Fruit fly (Drosophila melanogaster) whole organism, embryonic: ENCODE data around the gene Acp32CD.
A peak's percentile ranks its signal among the peaks of the same experiment; 100 is the strongest.

Source experiments
- ATbp ChIP-seq: fragments of 200-800 bp; sonication (Bioruptor generic); optimal IDR thresholded peaks from 2 replicates; lab custom pipeline; 2017; ENCODE audit warnings: missing biosample characterization, mild to moderate bottlenecking, missing genetic modification characterization, missing genetic modification reagents
- CG10654 ChIP-seq: fragments of 200-800 bp; sonication (Bioruptor generic); optimal IDR thresholded peaks from 2 replicates; lab custom pipeline; 2016; ENCODE audit warnings: missing biosample characterization, missing genetic modification characterization
- CG11093 ChIP-seq: fragments of 200-800 bp; sonication (Bioruptor generic); IDR thresholded peaks from 3 replicates; pipeline ENCODE4 v1.3.6; 2022; ENCODE audit warnings: missing biosample characterization, missing genetic modification characterization
- CG11456 ChIP-seq: fragments of 200-800 bp; sonication (Bioruptor generic); IDR thresholded peaks from 3 replicates; pipeline ENCODE4 v1.3.6; 2022; ENCODE audit warnings: missing biosample characterization, missing genetic modification characterization
- CG12071 ChIP-seq: fragments of 200-800 bp; sonication (Bioruptor generic); optimal IDR thresholded peaks from 3 replicates; lab custom pipeline; 2018; ENCODE audit warnings: missing biosample characterization, mild to moderate bottlenecking, missing genetic modification characterization
- CG12942 ChIP-seq: fragments of 200-800 bp; sonication (Bioruptor generic); optimal IDR thresholded peaks from 3 replicates; lab custom pipeline; 2016; ENCODE audit warnings: missing biosample characterization, missing genetic modification characterization
- CG13775 ChIP-seq: fragments of 200-800 bp; sonication (Bioruptor generic); optimal IDR thresholded peaks from 3 replicates; lab custom pipeline; 2017; ENCODE audit warnings: missing biosample characterization, mild to moderate bottlenecking, missing genetic modification characterization
- CG15514 ChIP-seq: fragments of 200-800 bp; sonication (Bioruptor generic); optimal IDR thresholded peaks from 3 replicates; lab custom pipeline; 2017; ENCODE audit warnings: missing biosample characterization, missing genetic modification characterization, mild to moderate bottlenecking, moderate library complexity, missing genetic modification reagents
- CG15601 ChIP-seq: fragments of 200-800 bp; sonication (Bioruptor generic); optimal IDR thresholded peaks from 3 replicates; lab custom pipeline; 2019; ENCODE audit warnings: missing biosample characterization, mild to moderate bottlenecking, missing genetic modification characterization, moderate library complexity
- CG1647 ChIP-seq: fragments of 200-800 bp; sonication (Bioruptor generic); optimal IDR thresholded peaks from 3 replicates; lab custom pipeline; 2016; ENCODE audit warnings: missing biosample characterization, missing genetic modification characterization
- CG16779 ChIP-seq: fragments of 200-800 bp; sonication (Bioruptor generic); IDR thresholded peaks from 2 replicates; pipeline ENCODE4 v1.3.6; 2022; ENCODE audit warnings: missing biosample characterization, missing genetic modification characterization
- CG17802 ChIP-seq: fragments of 200-800 bp; sonication (Bioruptor generic); optimal IDR thresholded peaks from 2 replicates; lab custom pipeline; 2018; ENCODE audit warnings: missing biosample characterization, mild to moderate bottlenecking, missing genetic modification characterization, moderate library complexity
- CG18619 ChIP-seq: fragments of 200-800 bp; sonication (Bioruptor generic); optimal IDR thresholded peaks from 3 replicates; lab custom pipeline; 2017; ENCODE audit warnings: missing biosample characterization, mild to moderate bottlenecking, missing genetic modification characterization
- CG2116 ChIP-seq: fragments of 200-800 bp; sonication (Bioruptor generic); optimal IDR thresholded peaks from 3 replicates; lab custom pipeline; 2018; ENCODE audit warnings: missing biosample characterization, mild to moderate bottlenecking, missing genetic modification characterization
- CG30403 ChIP-seq: fragments of 200-800 bp; sonication (Bioruptor generic); optimal IDR thresholded peaks from 3 replicates; lab custom pipeline; 2016; ENCODE audit warnings: missing biosample characterization, missing genetic modification characterization
- CG31441 ChIP-seq: fragments of 200-800 bp; sonication (Bioruptor generic); IDR thresholded peaks from 2 replicates; pipeline ENCODE4 v1.3.6; 2022; ENCODE audit warnings: missing biosample characterization, missing genetic modification characterization
- CG5953 ChIP-seq: fragments of 200-800 bp; sonication (Bioruptor generic); IDR thresholded peaks from 2 replicates; pipeline ENCODE4 v1.3.6; 2022; ENCODE audit warnings: missing biosample characterization, missing genetic modification characterization
- CG7271 ChIP-seq: fragments of 200-800 bp; sonication (Bioruptor generic); optimal IDR thresholded peaks from 2 replicates; lab custom pipeline; 2018; ENCODE audit warnings: missing biosample characterization, mild to moderate bottlenecking, missing genetic modification characterization, moderate library complexity
- CG9609 ChIP-seq: fragments of 200-800 bp; sonication (Bioruptor generic); optimal IDR thresholded peaks from 3 replicates; lab custom pipeline; 2016; ENCODE audit warnings: missing biosample characterization, missing genetic modification characterization
- D ChIP-seq, 2 experiments: fragments of 200-800 bp in 1 of 2; fragments of >200 bp in 1 of 2; sonication (Bioruptor generic) in 1 of 2; optimal IDR thresholded peaks; 2 replicates in 1 of 2; 3 replicates in 1 of 2; lab custom pipeline; 2017; ENCODE audit warnings: mild to moderate bottlenecking in 1 of 2, missing biosample characterization in 1 of 2, missing genetic modification characterization in 1 of 2, missing genetic modification reagents in 1 of 2
- Dad ChIP-seq: fragments of 200-800 bp; sonication (Bioruptor generic); optimal IDR thresholded peaks from 3 replicates; lab custom pipeline; 2016; ENCODE audit warnings: missing biosample characterization, missing genetic modification characterization
- Dref ChIP-seq: fragments of 200-800 bp; sonication (Bioruptor generic); IDR thresholded peaks from 2 replicates; pipeline ENCODE4 v1.3.6; 2022; ENCODE audit warnings: missing biosample characterization, missing genetic modification characterization
- Gug ChIP-seq: fragments of 200-800 bp; sonication (Bioruptor generic); IDR thresholded peaks from 4 replicates; pipeline ENCODE4 v1.3.6; 2022; ENCODE audit warnings: missing biosample characterization, missing genetic modification characterization
- HmgD ChIP-seq: fragments of 200-800 bp; sonication (Bioruptor generic); optimal IDR thresholded peaks from 3 replicates; lab custom pipeline; 2016; ENCODE audit warnings: missing biosample characterization, missing genetic modification characterization
- Hr51 ChIP-seq, 2 experiments: fragments of 200-800 bp; sonication (Bioruptor generic); optimal IDR thresholded peaks; 2 replicates in 1 of 2; 3 replicates in 1 of 2; lab custom pipeline; 2016 to 2018; ENCODE audit warnings: missing biosample characterization in 2 of 2, missing genetic modification characterization in 2 of 2, mild to moderate bottlenecking in 1 of 2, moderate library complexity in 1 of 2
- MESR4 ChIP-seq: fragments of 200-800 bp; sonication (Bioruptor generic); optimal IDR thresholded peaks from 2 replicates; lab custom pipeline; 2018; ENCODE audit warnings: missing biosample characterization, mild to moderate bottlenecking, missing genetic modification characterization, moderate library complexity
- NC2α ChIP-seq: fragments of 200-800 bp; sonication (Bioruptor generic); optimal IDR thresholded peaks from 2 replicates; lab custom pipeline; 2016; ENCODE audit warnings: missing biosample characterization, missing genetic modification characterization
- Neu2 ChIP-seq: fragments of 200-800 bp; sonication (Bioruptor generic); optimal IDR thresholded peaks from 3 replicates; lab custom pipeline; 2016; ENCODE audit warnings: missing biosample characterization, missing genetic modification characterization, borderline replicate concordance
- Spps ChIP-seq: fragments of 200-800 bp; sonication (Bioruptor generic); optimal IDR thresholded peaks from 2 replicates; lab custom pipeline; 2018; ENCODE audit warnings: missing biosample characterization, mild to moderate bottlenecking, missing genetic modification characterization
- Usf ChIP-seq: fragments of 200-800 bp; sonication (Bioruptor generic); optimal IDR thresholded peaks from 2 replicates; lab custom pipeline; 2017; ENCODE audit warnings: missing genotype, missing biosample characterization, missing genetic modification characterization
- Xrp1 ChIP-seq: fragments of 200-800 bp; sonication (Bioruptor generic); IDR thresholded peaks from 2 replicates; pipeline ENCODE4 v1.3.6; 2022; ENCODE audit warnings: missing biosample characterization, missing genetic modification characterization
- ac ChIP-seq: fragments of 200-800 bp; sonication (Bioruptor generic); optimal IDR thresholded peaks from 3 replicates; lab custom pipeline; 2017; ENCODE audit warnings: missing biosample characterization, mild to moderate bottlenecking, missing genetic modification characterization
- ara ChIP-seq: fragments of 200-800 bp; sonication (Bioruptor generic); IDR thresholded peaks from 2 replicates; pipeline ENCODE4 v1.3.6; 2022; ENCODE audit warnings: missing biosample characterization, missing genetic modification characterization
- cg ChIP-seq: fragments of 200-800 bp; sonication (Bioruptor generic); optimal IDR thresholded peaks from 3 replicates; lab custom pipeline; 2019; ENCODE audit warnings: missing biosample characterization, mild to moderate bottlenecking, missing genetic modification characterization, moderate library complexity
- chif ChIP-seq, 2 experiments: fragments of 200-800 bp; sonication (Bioruptor generic); optimal IDR thresholded peaks; 3 replicates each; lab custom pipeline; 2016; ENCODE audit warnings: missing biosample characterization in 2 of 2, missing genetic modification characterization in 2 of 2
- dimm ChIP-seq: fragments of 200-800 bp; sonication (Bioruptor generic); IDR thresholded peaks from 2 replicates; pipeline ENCODE4 v1.3.6; 2022; ENCODE audit warnings: missing biosample characterization, missing genetic modification characterization
- eve ChIP-seq, 2 experiments: fragments of >200 bp; optimal IDR thresholded peaks; 2 replicates each; lab custom pipeline; 2017; ENCODE audit warnings: missing biosample characterization in 2 of 2, missing genetic modification characterization in 2 of 2
- fd102C ChIP-seq: fragments of 200-800 bp; sonication (Bioruptor generic); optimal IDR thresholded peaks from 2 replicates; lab custom pipeline; 2018; ENCODE audit warnings: missing biosample characterization, mild to moderate bottlenecking, missing genetic modification characterization, moderate library complexity
- gce ChIP-seq: fragments of 200-800 bp; sonication (Bioruptor generic); IDR thresholded peaks from 3 replicates; pipeline ENCODE4 v1.3.6; 2022; ENCODE audit warnings: missing biosample characterization, missing genetic modification characterization
- gt ChIP-seq: fragments of 200-800 bp; sonication (Bioruptor generic); IDR thresholded peaks from 2 replicates; pipeline ENCODE4 v1.3.6; 2022; ENCODE audit warnings: missing biosample characterization, missing genetic modification characterization
- jigr1 ChIP-seq: fragments of 200-800 bp; sonication (Bioruptor generic); IDR thresholded peaks from 3 replicates; pipeline ENCODE4 v1.3.6; 2022; ENCODE audit warnings: missing biosample characterization, missing genetic modification characterization
- nerfin-2 ChIP-seq: fragments of 200-800 bp; sonication (Bioruptor generic); IDR thresholded peaks from 2 replicates; pipeline ENCODE4 v1.3.6; 2022; ENCODE audit warnings: missing biosample characterization, missing genetic modification characterization; ENCODE audit not compliant: partially characterized antibody
- sna ChIP-seq: fragments of 200-800 bp; sonication (Bioruptor generic); IDR thresholded peaks from 2 replicates; pipeline ENCODE4 v1.3.6; 2022; ENCODE audit warnings: missing biosample characterization, missing genetic modification characterization; ENCODE audit not compliant: partially characterized antibody
- sqz ChIP-seq: fragments of 200-800 bp; sonication (Bioruptor generic); optimal IDR thresholded peaks from 3 replicates; lab custom pipeline; 2018; ENCODE audit warnings: missing biosample characterization, mild to moderate bottlenecking, missing genetic modification characterization
- tgo ChIP-seq: fragments of 200-800 bp; sonication (Bioruptor generic); IDR thresholded peaks from 3 replicates; pipeline ENCODE4 v1.3.6; 2022; ENCODE audit warnings: missing biosample characterization, missing genetic modification characterization
- trem ChIP-seq: fragments of 200-800 bp; optimal IDR thresholded peaks from 3 replicates; lab custom pipeline; 2019; ENCODE audit warnings: missing biosample characterization, mild to moderate bottlenecking, missing genetic modification characterization, moderate library complexity
- vfl ChIP-seq: fragments of 200-800 bp; sonication (Bioruptor generic); optimal IDR thresholded peaks from 2 replicates; lab custom pipeline; 2016; ENCODE audit warnings: missing biosample characterization, missing genetic modification characterization

The Acp32CD gene

dm6 chr2L:11034495-11034894 is 19.1 kb downstream of the Acp32CD start, which contains the start of gene CG18666:
CG18666 (plus strand) TSS chr2L:11034795.
- TF ChIP-seq jigr1 (GFP tag; lab: Robert Waterston, UW) = no peak
- no peak for TF ChIP-seq gce
- no peak for TF ChIP-seq CG30403 (GFP tag; lab: Kevin White, UChicago)
- TF ChIP-seq CG13775 = no peak
- no peak for TF ChIP-seq CG12942
- no peak for TF ChIP-seq ara (GFP tag; lab: Robert Waterston, UW)
- no peak for TF ChIP-seq CG11456 (GFP tag; lab: Robert Waterston, UW)

- no peak for TF ChIP-seq CG16779 (GFP tag; lab: Robert Waterston, UW)
- no peak for TF ChIP-seq fd102C (GFP tag; lab: Kevin White, UChicago)
- peak; percentile 39; the same call in 2 of the 3 replicates for TF ChIP-seq tgo (GFP tag; lab: Robert Waterston, UW)
- TF ChIP-seq CG9609 (GFP tag; lab: Kevin White, UChicago) = peak; percentile 11
- peak; percentile 24 for TF ChIP-seq Usf
- no peak for TF ChIP-seq CG7271 (tag; lab: Kevin White, UChicago)
- peak in 1 of 2 experiments; percentile 65 for TF ChIP-seq Hr51 (GFP tag; optimal IDR thresholded peaks at IDR 0.05; lab: Kevin White, UChicago)
- no peak for TF ChIP-seq sqz (GFP tag; lab: Kevin White, UChicago)
- no peak for TF ChIP-seq CG10654 (GFP tag; lab: Kevin White, UChicago)
- no peak for TF ChIP-seq Dad
- TF ChIP-seq eve (GFP tag; optimal IDR thresholded peaks at IDR 0.05; lab: Kevin White, UChicago) = peak in 1 of 2 experiments; percentile 67
- no peak for TF ChIP-seq CG17802 (tag; lab: Kevin White, UChicago)
- peak; percentile 56 for TF ChIP-seq CG31441 (GFP tag; lab: Robert Waterston, UW)
- TF ChIP-seq CG15514 (GFP tag; lab: Kevin White, UChicago) = no peak
- TF ChIP-seq CG18619 (GFP tag; lab: Kevin White, UChicago) = peak; percentile 49
- TF ChIP-seq HmgD (GFP tag; lab: Kevin White, UChicago) = no peak
- TF ChIP-seq CG12071 (GFP tag; lab: Kevin White, UChicago) = no peak
- peak; percentile 28 for TF ChIP-seq CG15601
- peak; percentile 32 for TF ChIP-seq trem (tag; lab: Kevin White, UChicago)
- TF ChIP-seq CG2116 (GFP tag; lab: Kevin White, UChicago) = peak; percentile 5
- peak; percentile 21 for TF ChIP-seq ATbp
- no peak for TF ChIP-seq Dref (GFP tag; lab: Robert Waterston, UW)
- TF ChIP-seq MESR4 (GFP tag; lab: Kevin White, UChicago) = no peak
- no peak for TF ChIP-seq CG5953
- no peak for TF ChIP-seq dimm
- TF ChIP-seq CG1647 (GFP tag; lab: Kevin White, UChicago) = no peak
- TF ChIP-seq NC2α (GFP tag; lab: Kevin White, UChicago) = peak; percentile 58
- TF ChIP-seq Gug (GFP tag; lab: Robert Waterston, UW) = no peak; the same call in 3 of the 4 replicates
- TF ChIP-seq CG11093 (GFP tag; lab: Robert Waterston, UW) = no peak
- TF ChIP-seq D (optimal IDR thresholded peaks at IDR 0.05; lab: Kevin White, UChicago) = no peak
- TF ChIP-seq D (GFP tag; optimal IDR thresholded peaks at IDR 0.05; lab: Kevin White, UChicago) = peak; percentile 45
- peak; percentile 30; the same call in 1 of the 2 replicates for TF ChIP-seq Xrp1 (GFP tag; lab: Robert Waterston, UW)
- TF ChIP-seq Neu2 = no peak
- TF ChIP-seq ac (GFP tag; lab: Kevin White, UChicago) = no peak
- TF ChIP-seq Spps (tag; lab: Kevin White, UChicago) = peak; percentile 15
- peak; percentile 11 for TF ChIP-seq vfl (GFP tag; lab: Kevin White, UChicago)
- no peak for TF ChIP-seq gt (GFP tag; lab: Robert Waterston, UW)
- TF ChIP-seq nerfin-2 (GFP tag; lab: Robert Waterston, UW) = 0 out of 2 replicates have a peak, but pooled peaks have one; percentile 40
- TF ChIP-seq cg (GFP tag; lab: Kevin White, UChicago) = no peak
- TF ChIP-seq sna (GFP tag; lab: Robert Waterston, UW) = no peak
- TF ChIP-seq chif (GFP tag; optimal IDR thresholded peaks at IDR 0.05; lab: Kevin White, UChicago) = peak in 1 of 2 experiments; percentile 58
These were observed 22.4 kb downstream of the Acp32CD start for dm6 chr2L:11037583-11038517.
